Fruit fly (Drosophila melanogaster): ENCODE results near the gene CG5707.

CG5707 gene

DNA sequence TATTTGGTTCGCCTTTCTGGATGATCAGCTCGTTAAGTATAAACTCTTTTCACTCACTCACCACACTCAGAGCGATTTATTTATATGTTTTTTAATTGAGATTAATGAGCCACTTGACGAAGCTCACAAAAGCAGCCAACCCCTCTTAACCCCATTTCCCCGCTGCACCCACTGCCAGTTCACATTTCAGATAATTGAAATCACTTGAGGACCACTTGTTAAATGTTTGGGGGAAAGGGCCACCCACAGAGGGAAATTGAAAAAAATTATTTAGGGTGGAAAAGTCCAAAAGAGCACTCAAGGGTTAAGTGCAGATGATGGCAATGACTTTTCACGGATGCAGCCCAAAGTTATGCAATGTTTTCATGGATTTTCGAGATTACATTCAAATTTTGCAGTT, 39.3 kb downstream of the CG5707 start (continued):
- TF ChIP-seq B-H2 (GFP tag; optimal IDR thresholded peaks at IDR 0.05) (no peak), CG2202 (tag; optimal IDR thresholded peaks at IDR 0.05) (no peak), CG15601 (tag; optimal IDR thresholded peaks at IDR 0.05) (no peak), dmrt99B (tag; optimal IDR thresholded peaks at IDR 0.05) (no peak), prd (optimal IDR thresholded peaks at IDR 0.05) (no peak), prd (GFP tag; IDR thresholded peaks at IDR 0.05) (no peak), pzg (GFP tag; optimal IDR thresholded peaks at IDR 0.05) (no peak), gsb-n (tag; optimal IDR thresholded peaks at IDR 0.05) (no peak), bowl (GFP tag; IDR thresholded peaks at IDR 0.05) (no peak), Sox100B (GFP tag; optimal IDR thresholded peaks at IDR 0.05) (no peak), bsh (GFP tag; optimal IDR thresholded peaks at IDR 0.05) (peak in 1 of 2 experiments; percentile 6), CG17829 (tag; optimal IDR thresholded peaks at IDR 0.05) (no peak), chn (GFP tag; optimal IDR thresholded peaks at IDR 0.05) (no peak), CG9727 (GFP tag; optimal IDR thresholded peaks at IDR 0.05) (no peak), run (tag; optimal IDR thresholded peaks at IDR 0.05) (no peak), tap (tag; optimal IDR thresholded peaks at IDR 0.05) (no peak), BtbVII (GFP tag; optimal IDR thresholded peaks at IDR 0.05) (no peak), CG9609 (GFP tag; optimal IDR thresholded peaks at IDR 0.05) (no peak), ind (GFP tag; optimal IDR thresholded peaks at IDR 0.05) (no peak), tio (GFP tag; optimal IDR thresholded peaks at IDR 0.05) (no peak), vvl (GFP tag; IDR thresholded peaks at IDR 0.05) (peak; percentile 45; the same call in 1 of the 2 replicates), CG9817 (tag; optimal IDR thresholded peaks at IDR 0.05) (no peak), sens (GFP tag) (peak; percentile 79), kah (GFP tag; optimal IDR thresholded peaks at IDR 0.05) (peak; percentile 83), CG18599 (GFP tag; optimal IDR thresholded peaks at IDR 0.05) (no peak), Stat92E (GFP tag; optimal IDR thresholded peaks at IDR 0.05) (no peak), CG4730 (GFP tag; IDR thresholded peaks at IDR 0.05) (no peak), wor (GFP tag; IDR thresholded peaks at IDR 0.05) (0 out of 2 replicates have a peak, but pooled peaks have one; percentile 17), ab (GFP tag; optimal IDR thresholded peaks at IDR 0.05) (no peak), CG7271 (tag; optimal IDR thresholded peaks at IDR 0.05) (no peak), CG31365 (tag; optimal IDR thresholded peaks at IDR 0.05) (no peak), slou (GFP tag; optimal IDR thresholded peaks at IDR 0.05) (no peak), Hand (GFP tag; optimal IDR thresholded peaks at IDR 0.05) (no peak), CG15073 (GFP tag; optimal IDR thresholded peaks at IDR 0.05) (no peak), nerfin-1 (tag; optimal IDR thresholded peaks at IDR 0.05) (no peak), Poxn (GFP tag; IDR thresholded peaks at IDR 0.05) (no peak), CG18619 (GFP tag; optimal IDR thresholded peaks at IDR 0.05) (no peak), CG14710 (tag; optimal IDR thresholded peaks at IDR 0.05) (no peak), E2f2 (GFP tag; IDR thresholded peaks at IDR 0.05) (peak; percentile 10; the same call in 1 of the 2 replicates), CG16815 (GFP tag; optimal IDR thresholded peaks at IDR 0.05) (no peak), CG12659 (GFP tag; optimal IDR thresholded peaks at IDR 0.05) (no peak), schlank (tag; optimal IDR thresholded peaks at IDR 0.05) (no peak), CG1529 (GFP tag; optimal IDR thresholded peaks at IDR 0.05) (no peak), Rfx (GFP tag; IDR thresholded peaks at IDR 0.05) (peak; percentile 45), bigmax (GFP tag; optimal IDR thresholded peaks at IDR 0.05) (no peak), hb (GFP tag; IDR thresholded peaks at IDR 0.05; ENCODE audit: partially characterized antibody) (no peak), CG2889 (GFP tag; IDR thresholded peaks at IDR 0.05) (no peak), CG15479 (GFP tag; optimal IDR thresholded peaks at IDR 0.05) (no peak), Bteb2 (GFP tag; optimal IDR thresholded peaks at IDR 0.05) (no peak), HLH3B (GFP tag; IDR thresholded peaks at IDR 0.05) (peak; percentile 7; the same call in 1 of the 2 replicates), CkIIα-i1 (GFP tag; IDR thresholded peaks at IDR 0.05) (no peak)
